Worm (Caenorhabditis elegans) whole organism, early embryonic: Measurements from ENCODE around the gene ZK1128.3.

Experiments used
- F13C5.2 ChIP-seq: sonication (generic microtip); optimal IDR thresholded peaks from 2 replicates; lab custom pipeline; 2017; ENCODE audit warnings: mild to moderate bottlenecking, missing genetic modification characterization, inconsistent platforms, missing compliant biosample characterization
- ceh-13 ChIP-seq: fragments of 200-800 bp; sonication (Bioruptor generic); optimal IDR thresholded peaks from 2 replicates; lab custom pipeline; 2018; ENCODE audit warnings: mild to moderate bottlenecking, missing genetic modification characterization, missing compliant biosample characterization
- tbx-37 ChIP-seq: fragments of 200-800 bp; sonication (Bioruptor generic); conservative IDR thresholded peaks from 2 replicates; pipeline ENCODE4 v1.3.6; 2022; ENCODE audit warnings: missing genetic modification reagents, missing genetic modification characterization, missing compliant biosample characterization
- tra-4 ChIP-seq: sonication (generic microtip); optimal IDR thresholded peaks from 2 replicates; lab custom pipeline; 2017; ENCODE audit warnings: missing genetic modification characterization, missing compliant biosample characterization

- TF ChIP-seq tbx-37: no peak
- no peak for TF ChIP-seq F13C5.2 (tag; lab: Kevin White, UChicago)
- TF ChIP-seq ceh-13 (GFP tag; lab: Kevin White, UChicago): no peak
- TF ChIP-seq tra-4 (tag; lab: Kevin White, UChicago): no peak
Observed at ce11 chrIII:10101352-10101751, 17.4 kb downstream of the ZK1128.3 start, which contains the start of gene kel-10.
